Fruit fly (Drosophila melanogaster) whole organism, adult: ENCODE measurements around the gene CG11854.
A peak's percentile ranks its signal among the peaks of the same experiment; 100 is the strongest.

Source experiments
- CG11617 ChIP-seq: fragments of 200-800 bp; sonication (Bioruptor generic); optimal IDR thresholded peaks from 2 replicates; lab custom pipeline; 2017; ENCODE audit warnings: mild to moderate bottlenecking, missing biosample characterization, missing genetic modification reagents, missing genetic modification characterization
- CG12768 ChIP-seq: fragments of 200-800 bp; sonication (Bioruptor generic); optimal IDR thresholded peaks from 2 replicates; lab custom pipeline; 2017; ENCODE audit warnings: missing biosample characterization, missing genetic modification characterization, mild to moderate bottlenecking, moderate library complexity, missing genetic modification reagents
- CG14711 ChIP-seq: fragments of 200-800 bp; sonication (Bioruptor generic); optimal IDR thresholded peaks from 2 replicates; lab custom pipeline; 2018; ENCODE audit warnings: missing biosample characterization, mild to moderate bottlenecking, missing genetic modification characterization, moderate library complexity
- CG1620 ChIP-seq: fragments of 200-800 bp; sonication (Bioruptor generic); optimal IDR thresholded peaks from 2 replicates; lab custom pipeline; 2016; ENCODE audit warnings: missing biosample characterization, missing genetic modification characterization
- CG33017 ChIP-seq: fragments of 200-800 bp; sonication (Bioruptor generic); optimal IDR thresholded peaks from 2 replicates; lab custom pipeline; 2018; ENCODE audit warnings: missing biosample characterization, mild to moderate bottlenecking, missing genetic modification characterization, moderate library complexity
- CG5204 ChIP-seq: fragments of 200-800 bp; sonication (Bioruptor generic); optimal IDR thresholded peaks from 2 replicates; lab custom pipeline; 2016; ENCODE audit warnings: missing biosample characterization, missing genetic modification characterization
- CG7045 ChIP-seq: fragments of 200-800 bp; sonication (Bioruptor generic); optimal IDR thresholded peaks from 2 replicates; lab custom pipeline; 2017; ENCODE audit warnings: missing biosample characterization, mild to moderate bottlenecking, missing genetic modification characterization
- CG7101 ChIP-seq: fragments of 200-800 bp; sonication (Bioruptor generic); optimal IDR thresholded peaks from 2 replicates; lab custom pipeline; 2018; ENCODE audit warnings: missing biosample characterization, mild to moderate bottlenecking, missing genetic modification characterization, moderate library complexity
- Clk ChIP-seq: fragments of 200-800 bp; sonication (Bioruptor generic); optimal IDR thresholded peaks from 2 replicates; lab custom pipeline; 2017; ENCODE audit warnings: missing biosample characterization, missing genetic modification characterization
- Crg-1 ChIP-seq: fragments of 200-800 bp; sonication (Bioruptor generic); optimal IDR thresholded peaks from 2 replicates; lab custom pipeline; 2016; ENCODE audit warnings: missing biosample characterization, missing genetic modification characterization
- Hr96 ChIP-seq: fragments of 200-800 bp; sonication (Bioruptor generic); optimal IDR thresholded peaks from 2 replicates; lab custom pipeline; 2016; ENCODE audit warnings: missing biosample characterization, missing genetic modification characterization
- Mnt ChIP-seq: fragments of 200-800 bp; sonication (Bioruptor generic); optimal IDR thresholded peaks from 2 replicates; lab custom pipeline; 2016; ENCODE audit warnings: missing biosample characterization, mild to moderate bottlenecking, missing genetic modification characterization
- bab1 ChIP-seq: fragments of 200-800 bp; sonication (Bioruptor generic); optimal IDR thresholded peaks from 3 replicates; lab custom pipeline; 2019; ENCODE audit warnings: missing biosample characterization, mild to moderate bottlenecking, missing genetic modification characterization, moderate library complexity
- cic ChIP-seq: fragments of 200-800 bp; sonication (Bioruptor generic); optimal IDR thresholded peaks from 2 replicates; lab custom pipeline; 2017; ENCODE audit warnings: missing biosample characterization, mild to moderate bottlenecking, missing genetic modification characterization, moderate library complexity
- cnc ChIP-seq, 2 experiments: fragments of >200 bp; optimal IDR thresholded peaks; 2 replicates each; lab custom pipeline; 2017
- kay ChIP-seq: fragments of 200-800 bp; sonication (Bioruptor generic); peaks from one replicate; lab custom pipeline; 2016; ENCODE audit warnings: missing biosample characterization, missing genetic modification characterization, borderline replicate concordance
- ovo ChIP-seq: fragments of 200-800 bp; sonication (Bioruptor generic); optimal IDR thresholded peaks from 2 replicates; lab custom pipeline; 2016; ENCODE audit warnings: missing biosample characterization, missing genetic modification characterization
- pad ChIP-seq: fragments of 200-800 bp; sonication (Bioruptor generic); optimal IDR thresholded peaks from 3 replicates; lab custom pipeline; 2017; ENCODE audit warnings: missing biosample characterization, missing genetic modification characterization, mild to moderate bottlenecking, moderate library complexity, missing genetic modification reagents
- tj ChIP-seq: fragments of 200-800 bp; sonication (Bioruptor generic); optimal IDR thresholded peaks from 3 replicates; lab custom pipeline; 2017; ENCODE audit warnings: missing biosample characterization, mild to moderate bottlenecking, missing genetic modification characterization, moderate library complexity
- toe ChIP-seq: fragments of 200-800 bp; sonication (Bioruptor generic); optimal IDR thresholded peaks from 2 replicates; lab custom pipeline; 2016; ENCODE audit warnings: missing biosample characterization, missing genetic modification characterization

CG11854 gene

dm6 chr3R:25279796-25280350, 38.1 kb downstream of the CG11854 start, which contains the start of gene CG10514:
Gene CG10514, minus strand, starts transcription at chr3R:25279846.
- TF ChIP-seq bab1 (GFP tag; lab: Kevin White, UChicago) (no peak), cic (GFP tag; lab: Kevin White, UChicago) (peak; percentile 65), CG5204 (GFP tag; lab: Kevin White, UChicago) (no peak), ovo (GFP tag; lab: Kevin White, UChicago) (peak; percentile 23), kay (GFP tag; lab: Kevin White, UChicago) (peak; percentile 90), Crg-1 (GFP tag; lab: Kevin White, UChicago) (no peak), Clk (GFP tag; lab: Kevin White, UChicago) (no peak), CG7045 (GFP tag; lab: Kevin White, UChicago) (peak; percentile 50), toe (GFP tag; lab: Kevin White, UChicago) (no peak), cnc (optimal IDR thresholded peaks at IDR 0.05; lab: Kevin White, UChicago) (no peak), CG33017 (peak; percentile 45), CG1620 (GFP tag; lab: Kevin White, UChicago) (no peak), CG11617 (GFP tag; lab: Kevin White, UChicago) (no peak), CG7101 (tag; lab: Kevin White, UChicago) (peak; percentile 57), CG12768 (GFP tag; lab: Kevin White, UChicago) (peak; percentile 53), pad (no peak), tj (no peak), Hr96 (GFP tag; lab: Kevin White, UChicago) (no peak), CG14711 (tag; lab: Kevin White, UChicago) (no peak), Mnt (GFP tag; lab: Kevin White, UChicago) (peak; percentile 33)

dm6 chr3R:25281165-25281564, 39.3 kb downstream of the CG11854 start, which contains the start of gene CG11892:
Gene CG11892, plus strand, starts transcription at chr3R:25281548.
- TF ChIP-seq Mnt (GFP tag; lab: Kevin White, UChicago) (peak; percentile 67), ovo (GFP tag; lab: Kevin White, UChicago) (peak; percentile 30), bab1 (GFP tag; lab: Kevin White, UChicago) (no peak), CG11617 (GFP tag; lab: Kevin White, UChicago) (peak; percentile 82), CG14711 (tag; lab: Kevin White, UChicago) (peak; percentile 64), Crg-1 (GFP tag; lab: Kevin White, UChicago) (peak; percentile 20), toe (GFP tag; lab: Kevin White, UChicago) (no peak), CG7045 (GFP tag; lab: Kevin White, UChicago) (peak; percentile 93), CG33017 (peak; percentile 89), CG7101 (tag; lab: Kevin White, UChicago) (peak; percentile 87), pad (peak; percentile 68), cnc (optimal IDR thresholded peaks at IDR 0.05; lab: Kevin White, UChicago) (no peak), kay (GFP tag; lab: Kevin White, UChicago) (peak; percentile 93), cic (GFP tag; lab: Kevin White, UChicago) (peak; percentile 93), tj (peak; percentile 39), Clk (GFP tag; lab: Kevin White, UChicago) (peak; percentile 72), Hr96 (GFP tag; lab: Kevin White, UChicago) (no peak), CG5204 (GFP tag; lab: Kevin White, UChicago) (peak; percentile 28), CG12768 (GFP tag; lab: Kevin White, UChicago) (peak; percentile 89), CG1620 (GFP tag; lab: Kevin White, UChicago) (no peak)

- peak; percentile 3 for TF ChIP-seq CG12768 (GFP tag; lab: Kevin White, UChicago)
- peak; percentile 65 for TF ChIP-seq cic (GFP tag; lab: Kevin White, UChicago)
- peak; percentile 14 for TF ChIP-seq CG7101 (tag; lab: Kevin White, UChicago)
- peak; percentile 33 for TF ChIP-seq CG14711 (tag; lab: Kevin White, UChicago)
- no peak for TF ChIP-seq CG11617 (GFP tag; lab: Kevin White, UChicago)
Measured at dm6 chr3R:25283209-25283670, 41.4 kb downstream of the CG11854 start, which contains the start of gene CG31300. Gene CG31300, plus strand, starts transcription at chr3R:25283620.

dm6 chr3R:25285173-25285572, 43.4 kb downstream of the CG11854 start, which contains the start of gene CG31104:
Gene CG31104, plus strand, starts transcription at chr3R:25285473.
- TF ChIP-seq ovo (GFP tag; lab: Kevin White, UChicago), result no peak
- peak; percentile 87 for TF ChIP-seq kay (GFP tag; lab: Kevin White, UChicago)
- TF ChIP-seq CG14711 (tag; lab: Kevin White, UChicago), result no peak

dm6 chr3R:25287128-25287527, 45.3 kb downstream of the CG11854 start, which contains the start of gene CG13658:
Gene CG13658, plus strand, starts transcription at chr3R:25287474.
- TF ChIP-seq Crg-1 (GFP tag; lab: Kevin White, UChicago), result no peak
- peak; percentile 90 for TF ChIP-seq kay (GFP tag; lab: Kevin White, UChicago)
- peak; percentile 13 for TF ChIP-seq CG12768 (GFP tag; lab: Kevin White, UChicago)
- TF ChIP-seq CG11617 (GFP tag; lab: Kevin White, UChicago), result no peak
- TF ChIP-seq cnc (optimal IDR thresholded peaks at IDR 0.05; lab: Kevin White, UChicago), result peak in 1 of 2 experiments; percentile 81
- no peak for TF ChIP-seq CG5204 (GFP tag; lab: Kevin White, UChicago)
- TF ChIP-seq CG7045 (GFP tag; lab: Kevin White, UChicago), result no peak
- TF ChIP-seq bab1 (GFP tag; lab: Kevin White, UChicago), result peak; percentile 14
- TF ChIP-seq cic (GFP tag; lab: Kevin White, UChicago), result peak; percentile 59

dm6 chr3R:25289589-25289988, 47.8 kb downstream of the CG11854 start, which contains the start of gene CG11893:
Gene CG11893, plus strand, starts transcription at chr3R:25289889.
- TF ChIP-seq Crg-1 (GFP tag; lab: Kevin White, UChicago), result no peak
- TF ChIP-seq kay (GFP tag; lab: Kevin White, UChicago), result peak; percentile 37
- TF ChIP-seq CG7045 (GFP tag; lab: Kevin White, UChicago), result no peak
